Worm (Caenorhabditis elegans): ENCODE results near the gene slc-5A12.
A peak's percentile ranks its signal among the peaks of the same experiment; 100 is the strongest.

DNA sequence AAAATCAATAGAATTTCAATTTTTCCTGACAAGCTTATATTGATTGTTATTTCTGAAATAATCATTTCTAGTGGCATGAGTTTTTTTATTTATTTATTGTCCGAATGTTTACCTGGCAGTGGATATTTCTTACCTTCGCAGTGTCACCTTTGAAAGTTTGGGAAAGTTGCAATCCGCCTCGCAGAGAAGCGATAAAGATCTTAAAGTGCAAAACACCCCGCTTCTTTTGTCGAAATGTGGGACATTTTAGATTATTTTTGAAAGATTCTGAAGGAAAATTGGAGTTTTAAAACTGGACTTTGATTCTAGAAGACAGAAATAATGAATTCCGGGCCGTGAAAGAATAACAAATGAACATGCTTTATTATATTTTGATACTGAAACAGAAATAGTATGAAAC is 28.5 kb upstream of the slc-5A12 start:
- TF ChIP-seq sup-37 (GFP tag; optimal IDR thresholded peaks at IDR 0.05), result no peak
- TF ChIP-seq pqm-1 (tag; optimal IDR thresholded peaks at IDR 0.05), result no peak
- no peak for TF ChIP-seq ceh-63 (GFP tag; optimal IDR thresholded peaks at IDR 0.05)
- no peak for TF ChIP-seq efl-1 (optimal IDR thresholded peaks at IDR 0.05)
- TF ChIP-seq efl-1 (GFP tag; optimal IDR thresholded peaks at IDR 0.05 in 1 of 2), result peak in 1 of 2 experiments; percentile 12
- no peak for TF ChIP-seq lin-39 (tag; optimal IDR thresholded peaks at IDR 0.05)
- no peak for TF ChIP-seq ceh-82 (tag; optimal IDR thresholded peaks at IDR 0.05)
- TF ChIP-seq zag-1 (tag; optimal IDR thresholded peaks at IDR 0.05), result no peak
- no peak for TF ChIP-seq rnt-1 (tag; optimal IDR thresholded peaks at IDR 0.05)
- TF ChIP-seq swsn-7 (tag; optimal IDR thresholded peaks at IDR 0.05), result no peak

All from whole organism, L1 larva.